Fruit fly (Drosophila melanogaster) whole organism, embryonic: Measurements from ENCODE around the gene Mvb12.

Source experiments
- Antp ChIP-seq: fragments of 200-800 bp; sonication (Bioruptor generic); optimal IDR thresholded peaks from 3 replicates; lab custom pipeline; 2016; ENCODE audit warnings: missing biosample characterization, missing genetic modification characterization
- Atf3 ChIP-seq: fragments of 200-800 bp; sonication (Bioruptor generic); optimal IDR thresholded peaks from 3 replicates; lab custom pipeline; 2016; ENCODE audit warnings: missing biosample characterization, missing genetic modification characterization
- BEAF-32 ChIP-seq: fragments of 200-800 bp; sonication (Bioruptor generic); optimal IDR thresholded peaks from 3 replicates; lab custom pipeline; 2017; ENCODE audit warnings: missing biosample characterization, missing genetic modification characterization, mild to moderate bottlenecking, moderate library complexity, missing genetic modification reagents
- CG10366 ChIP-seq: fragments of 200-800 bp; sonication (Bioruptor generic); IDR thresholded peaks from 2 replicates; pipeline ENCODE4 v1.3.6; 2022; ENCODE audit warnings: missing biosample characterization, missing genetic modification characterization
- CG11085 ChIP-seq: fragments of 200-800 bp; sonication (Bioruptor generic); IDR thresholded peaks from 2 replicates; pipeline ENCODE4 v1.3.6; 2022; ENCODE audit warnings: missing biosample characterization, missing genetic modification characterization
- CG11723 ChIP-seq: fragments of 200-800 bp; sonication (Bioruptor generic); optimal IDR thresholded peaks from 2 replicates; lab custom pipeline; 2017; ENCODE audit warnings: missing biosample characterization, mild to moderate bottlenecking, missing genetic modification characterization
- CG12769 ChIP-seq: fragments of 200-800 bp; sonication (Bioruptor generic); optimal IDR thresholded peaks from 2 replicates; lab custom pipeline; 2019; ENCODE audit warnings: missing biosample characterization, mild to moderate bottlenecking, missing genetic modification characterization, moderate library complexity
- CG13296 ChIP-seq: fragments of 200-800 bp; sonication (Bioruptor generic); optimal IDR thresholded peaks from 3 replicates; lab custom pipeline; 2018; ENCODE audit warnings: missing biosample characterization, mild to moderate bottlenecking, missing genetic modification characterization
- CG13894 ChIP-seq: fragments of 200-800 bp; sonication (Bioruptor generic); optimal IDR thresholded peaks from 3 replicates; lab custom pipeline; 2018; ENCODE audit warnings: missing biosample characterization, mild to moderate bottlenecking, missing genetic modification characterization, moderate library complexity
- CG1603 ChIP-seq: fragments of 200-800 bp; sonication (Bioruptor generic); optimal IDR thresholded peaks from 2 replicates; lab custom pipeline; 2019; ENCODE audit warnings: missing biosample characterization, mild to moderate bottlenecking, missing genetic modification characterization, moderate library complexity
- CG16813 ChIP-seq: fragments of 200-800 bp; sonication (Bioruptor generic); IDR thresholded peaks from 3 replicates; pipeline ENCODE4 v1.3.6; 2022; ENCODE audit warnings: missing biosample characterization, missing genetic modification characterization; ENCODE audit not compliant: partially characterized antibody
- CG17361 ChIP-seq: fragments of 200-800 bp; sonication (Bioruptor generic); IDR thresholded peaks from 3 replicates; pipeline ENCODE4 v1.3.6; 2022; ENCODE audit warnings: missing biosample characterization, missing genetic modification characterization
- CG17568 ChIP-seq: fragments of 200-800 bp; sonication (Bioruptor generic); optimal IDR thresholded peaks from 2 replicates; lab custom pipeline; 2018; ENCODE audit warnings: missing biosample characterization, mild to moderate bottlenecking, missing genetic modification characterization, moderate library complexity
- CG18011 ChIP-seq: fragments of 200-800 bp; sonication (Bioruptor generic); optimal IDR thresholded peaks from 2 replicates; lab custom pipeline; 2017; ENCODE audit warnings: missing biosample characterization, missing genetic modification characterization, mild to moderate bottlenecking, moderate library complexity, missing genotype
- CG18262 ChIP-seq: fragments of 200-800 bp; optimal IDR thresholded peaks from 3 replicates; lab custom pipeline; 2019; ENCODE audit warnings: missing biosample characterization, mild to moderate bottlenecking, missing genetic modification characterization, moderate library complexity
- CG18619 ChIP-seq: fragments of 200-800 bp; sonication (Bioruptor generic); optimal IDR thresholded peaks from 3 replicates; lab custom pipeline; 2017; ENCODE audit warnings: missing biosample characterization, mild to moderate bottlenecking, missing genetic modification characterization
- CG3065 ChIP-seq: fragments of 200-800 bp; sonication (Bioruptor generic); optimal IDR thresholded peaks from 2 replicates; lab custom pipeline; 2016; ENCODE audit warnings: missing biosample characterization, missing genetic modification characterization
- CG33213 ChIP-seq: fragments of 200-800 bp; sonication (Bioruptor generic); optimal IDR thresholded peaks from 3 replicates; lab custom pipeline; 2016; ENCODE audit warnings: missing biosample characterization, missing genetic modification characterization
- CG42726 ChIP-seq: fragments of 200-800 bp; sonication (Bioruptor generic); IDR thresholded peaks from 2 replicates; pipeline ENCODE4 v1.3.6; 2022; ENCODE audit warnings: missing biosample characterization, missing genetic modification characterization; ENCODE audit not compliant: partially characterized antibody
- CG4820 ChIP-seq: fragments of 200-800 bp; sonication (Bioruptor generic); optimal IDR thresholded peaks from 3 replicates; lab custom pipeline; 2016; ENCODE audit warnings: missing biosample characterization, missing genetic modification characterization
- CG4854 ChIP-seq: fragments of 200-800 bp; sonication (Bioruptor generic); optimal IDR thresholded peaks from 2 replicates; lab custom pipeline; 2016; ENCODE audit warnings: missing biosample characterization, missing genetic modification characterization, inconsistent platforms
- CG5180 ChIP-seq: fragments of 200-800 bp; sonication (Bioruptor generic); optimal IDR thresholded peaks from 3 replicates; lab custom pipeline; 2017; ENCODE audit warnings: missing biosample characterization, missing genetic modification characterization, mild to moderate bottlenecking, moderate library complexity, missing genetic modification reagents
- CG7271 ChIP-seq: fragments of 200-800 bp; sonication (Bioruptor generic); optimal IDR thresholded peaks from 2 replicates; lab custom pipeline; 2018; ENCODE audit warnings: missing biosample characterization, mild to moderate bottlenecking, missing genetic modification characterization, moderate library complexity
- CG9609 ChIP-seq: fragments of 200-800 bp; sonication (Bioruptor generic); optimal IDR thresholded peaks from 3 replicates; lab custom pipeline; 2016; ENCODE audit warnings: missing biosample characterization, missing genetic modification characterization
- CkIIα-i1 ChIP-seq: fragments of 200-800 bp; sonication (Bioruptor generic); IDR thresholded peaks from 2 replicates; pipeline ENCODE4 v1.3.6; 2022; ENCODE audit warnings: missing biosample characterization, missing genetic modification characterization
- Deaf1 ChIP-seq: fragments of 200-800 bp; optimal IDR thresholded peaks from 3 replicates; lab custom pipeline; 2019; ENCODE audit warnings: missing biosample characterization, mild to moderate bottlenecking, missing genetic modification characterization, moderate library complexity
- Dip2 ChIP-seq: fragments of 200-800 bp; sonication (Bioruptor generic); IDR thresholded peaks from 2 replicates; pipeline ENCODE4 v1.3.6; 2022; ENCODE audit warnings: missing biosample characterization, missing genetic modification characterization
- Doc3 ChIP-seq: fragments of 200-800 bp; sonication (Bioruptor generic); IDR thresholded peaks from 3 replicates; pipeline ENCODE4 v1.3.6; 2022; ENCODE audit warnings: missing biosample characterization, missing genetic modification characterization; ENCODE audit not compliant: partially characterized antibody
- Fer1 ChIP-seq: fragments of 200-800 bp; sonication (Bioruptor generic); optimal IDR thresholded peaks from 2 replicates; lab custom pipeline; 2017; ENCODE audit warnings: missing biosample characterization, mild to moderate bottlenecking, missing genetic modification characterization
- Fer2 ChIP-seq: fragments of 200-800 bp; sonication (Bioruptor generic); optimal IDR thresholded peaks from 2 replicates; lab custom pipeline; 2018; ENCODE audit warnings: missing biosample characterization, mild to moderate bottlenecking, missing genetic modification characterization, moderate library complexity
- Hey ChIP-seq: fragments of 200-800 bp; sonication (Bioruptor generic); optimal IDR thresholded peaks from 3 replicates; lab custom pipeline; 2018; ENCODE audit warnings: missing biosample characterization, mild to moderate bottlenecking, missing genetic modification characterization
- Hmx ChIP-seq: fragments of 200-800 bp; sonication (Bioruptor generic); optimal IDR thresholded peaks from 2 replicates; lab custom pipeline; 2016; ENCODE audit warnings: missing biosample characterization, missing genetic modification characterization
- Opbp ChIP-seq: fragments of 200-800 bp; sonication (Bioruptor generic); IDR thresholded peaks from 3 replicates; pipeline ENCODE4 v1.3.6; 2022; ENCODE audit warnings: missing biosample characterization, missing genetic modification characterization; ENCODE audit not compliant: partially characterized antibody
- ase ChIP-seq: fragments of 200-800 bp; sonication (Bioruptor generic); IDR thresholded peaks from 3 replicates; pipeline ENCODE4 v1.3.6; 2022; ENCODE audit warnings: missing biosample characterization, missing genetic modification characterization
- dan ChIP-seq: fragments of 200-800 bp; sonication (Bioruptor generic); IDR thresholded peaks from 2 replicates; pipeline ENCODE4 v1.3.6; 2022; ENCODE audit warnings: missing biosample characterization, missing genetic modification characterization
- dysf ChIP-seq: fragments of 200-800 bp; sonication (Bioruptor generic); IDR thresholded peaks from 3 replicates; pipeline ENCODE4 v1.3.6; 2022; ENCODE audit warnings: missing biosample characterization, missing genetic modification characterization
- emc ChIP-seq: fragments of 200-800 bp; sonication (Bioruptor generic); optimal IDR thresholded peaks from 2 replicates; lab custom pipeline; 2016; ENCODE audit warnings: missing biosample characterization, missing genetic modification characterization
- eve ChIP-seq, 2 experiments: fragments of >200 bp; optimal IDR thresholded peaks; 2 replicates each; lab custom pipeline; 2017; ENCODE audit warnings: missing biosample characterization in 2 of 2, missing genetic modification characterization in 2 of 2
- fd102C ChIP-seq: fragments of 200-800 bp; sonication (Bioruptor generic); optimal IDR thresholded peaks from 2 replicates; lab custom pipeline; 2018; ENCODE audit warnings: missing biosample characterization, mild to moderate bottlenecking, missing genetic modification characterization, moderate library complexity
- fru ChIP-seq: fragments of >200 bp; optimal IDR thresholded peaks from 2 replicates; lab custom pipeline; 2017
- ftz-f1 ChIP-seq: fragments of 200-800 bp; sonication (Bioruptor generic); optimal IDR thresholded peaks from 2 replicates; lab custom pipeline; 2016; ENCODE audit warnings: missing biosample characterization, missing genetic modification characterization
- gcm ChIP-seq: fragments of 200-800 bp; sonication (Bioruptor generic); optimal IDR thresholded peaks from 2 replicates; lab custom pipeline; 2019; ENCODE audit warnings: missing biosample characterization, mild to moderate bottlenecking, missing genetic modification characterization, moderate library complexity
- gsb ChIP-seq: fragments of 200-800 bp; sonication (Bioruptor generic); IDR thresholded peaks from 2 replicates; pipeline ENCODE4 v1.3.6; 2022; ENCODE audit warnings: missing biosample characterization, missing genetic modification characterization
- luna ChIP-seq: fragments of 200-800 bp; sonication (Bioruptor generic); optimal IDR thresholded peaks from 2 replicates; lab custom pipeline; 2016; ENCODE audit warnings: missing biosample characterization, missing genetic modification characterization
- peb ChIP-seq: fragments of 200-800 bp; sonication (Bioruptor generic); IDR thresholded peaks from 2 replicates; pipeline ENCODE4 v1.3.6; 2022; ENCODE audit warnings: missing biosample characterization, missing genetic modification characterization
- phol ChIP-seq: fragments of 200-800 bp; sonication (Bioruptor generic); optimal IDR thresholded peaks from 3 replicates; lab custom pipeline; 2018; ENCODE audit warnings: missing biosample characterization, mild to moderate bottlenecking, missing genetic modification characterization, moderate library complexity
- pum ChIP-seq: fragments of 200-800 bp; sonication (Bioruptor generic); optimal IDR thresholded peaks from 2 replicates; lab custom pipeline; 2016; ENCODE audit warnings: missing biosample characterization, missing genetic modification characterization
- salm ChIP-seq: fragments of 200-800 bp; sonication (Bioruptor generic); optimal IDR thresholded peaks from 2 replicates; lab custom pipeline; 2018; ENCODE audit warnings: missing biosample characterization, mild to moderate bottlenecking, missing genetic modification characterization
- scrt ChIP-seq: fragments of 200-800 bp; sonication (Bioruptor generic); optimal IDR thresholded peaks from 2 replicates; lab custom pipeline; 2018; ENCODE audit warnings: missing biosample characterization, mild to moderate bottlenecking, missing genetic modification characterization, moderate library complexity
- tio ChIP-seq: fragments of 200-800 bp; sonication (Bioruptor generic); optimal IDR thresholded peaks from 2 replicates; lab custom pipeline; 2017; ENCODE audit warnings: missing biosample characterization, missing genetic modification characterization, inconsistent platforms
- zfh2 ChIP-seq: fragments of 200-800 bp; sonication (Bioruptor generic); optimal IDR thresholded peaks from 2 replicates; lab custom pipeline; 2016; ENCODE audit warnings: missing biosample characterization, missing genetic modification characterization

The Mvb12 gene

dm6 chrX:18092810-18093222 lies 8.3 kb downstream of the Mvb12 start, which contains the start of gene RhoGAP16F (continued):
- TF ChIP-seq salm (tag; lab: Kevin White, UChicago): peak; percentile 66
- TF ChIP-seq Fer2: peak; percentile 66
- peak; percentile 76 for TF ChIP-seq pum
- TF ChIP-seq CG12769: peak; percentile 94
- TF ChIP-seq ase (GFP tag; lab: Robert Waterston, UW): peak; percentile 49; the same call in 2 of the 3 replicates
- peak; percentile 63 for TF ChIP-seq Antp (GFP tag; lab: Kevin White, UChicago)
- TF ChIP-seq CG18619: peak; percentile 79
- TF ChIP-seq CG18011 (GFP tag; lab: Kevin White, UChicago): peak; percentile 61
- no peak for TF ChIP-seq CG42726 (GFP tag; lab: Robert Waterston, UW)
- TF ChIP-seq CG9609 (GFP tag; lab: Kevin White, UChicago): peak; percentile 60
- TF ChIP-seq phol (tag; lab: Kevin White, UChicago): peak; percentile 87
- TF ChIP-seq CG17361 (GFP tag; lab: Robert Waterston, UW): peak; percentile 90
- TF ChIP-seq CG7271 (tag; lab: Kevin White, UChicago): peak; percentile 71
- TF ChIP-seq luna (GFP tag; lab: Kevin White, UChicago): no peak
- peak; percentile 75 for TF ChIP-seq CG11085
- peak; percentile 18 for TF ChIP-seq fd102C (GFP tag; lab: Kevin White, UChicago)
- no peak for TF ChIP-seq Dip2
- peak; percentile 77 for TF ChIP-seq CG1603 (tag; lab: Kevin White, UChicago)
- TF ChIP-seq CG3065 (GFP tag; lab: Kevin White, UChicago): peak; percentile 73
- peak; percentile 76 for TF ChIP-seq CG4854 (GFP tag; lab: Kevin White, UChicago)
- TF ChIP-seq Doc3 (GFP tag; lab: Robert Waterston, UW): no peak
- TF ChIP-seq CG13894 (tag; lab: Kevin White, UChicago): peak; percentile 80
- TF ChIP-seq eve (GFP tag; optimal IDR thresholded peaks at IDR 0.05; lab: Kevin White, UChicago): no peak
- TF ChIP-seq CG4820 (GFP tag; lab: Kevin White, UChicago): peak; percentile 79
- no peak for TF ChIP-seq tio
- peak; percentile 76 for TF ChIP-seq gcm
- TF ChIP-seq dan (GFP tag; lab: Robert Waterston, UW): peak; percentile 44; the same call in 1 of the 2 replicates
- peak; percentile 77 for TF ChIP-seq CG13296 (GFP tag; lab: Kevin White, UChicago)
- TF ChIP-seq BEAF-32 (GFP tag; lab: Kevin White, UChicago): peak; percentile 23
- TF ChIP-seq CG33213 (GFP tag; lab: Kevin White, UChicago): peak; percentile 59
- peak; percentile 84 for TF ChIP-seq CG10366
- no peak for TF ChIP-seq Opbp (GFP tag; lab: Robert Waterston, UW)
- TF ChIP-seq CkIIα-i1 (GFP tag; lab: Robert Waterston, UW): peak; percentile 32; the same call in 1 of the 2 replicates
- no peak for TF ChIP-seq CG17568
- no peak for TF ChIP-seq CG16813 (GFP tag; lab: Robert Waterston, UW)
- peak; percentile 74 for TF ChIP-seq peb (GFP tag; lab: Robert Waterston, UW)
- peak; percentile 84 for TF ChIP-seq CG18262 (tag; lab: Kevin White, UChicago)
- peak; percentile 54 for TF ChIP-seq Hmx (GFP tag; lab: Kevin White, UChicago)
- peak; percentile 42 for TF ChIP-seq CG5180 (GFP tag; lab: Kevin White, UChicago)
- no peak for TF ChIP-seq fru (lab: Kevin White, UChicago)
- peak; percentile 79 for TF ChIP-seq Fer1 (GFP tag; lab: Kevin White, UChicago)
- TF ChIP-seq CG11723 (GFP tag; lab: Kevin White, UChicago): peak; percentile 58
- no peak for TF ChIP-seq Hey
- TF ChIP-seq Atf3: peak; percentile 80
- TF ChIP-seq Deaf1 (tag; lab: Kevin White, UChicago): peak; percentile 54
- peak; percentile 54; the same call in 1 of the 2 replicates for TF ChIP-seq gsb (GFP tag; lab: Robert Waterston, UW)
- peak; percentile 92 for TF ChIP-seq scrt (GFP tag; lab: Kevin White, UChicago)
- TF ChIP-seq dysf: peak; percentile 88
- TF ChIP-seq emc: no peak
- peak; percentile 79 for TF ChIP-seq zfh2 (GFP tag; lab: Kevin White, UChicago)
- peak; percentile 13 for TF ChIP-seq ftz-f1 (GFP tag; lab: Kevin White, UChicago)
